Fruit fly (Drosophila melanogaster) whole organism, wandering third instar larva: Measurements from ENCODE around the gene rasp.

Source experiments
- CrebA ChIP-seq: fragments of 200-800 bp; sonication (Bioruptor generic); optimal IDR thresholded peaks from 2 replicates; lab custom pipeline; 2016; ENCODE audit warnings: missing biosample characterization, mild to moderate bottlenecking, missing genetic modification characterization, borderline replicate concordance
- Hnf4 ChIP-seq: fragments of 200-800 bp; sonication (Bioruptor generic); optimal IDR thresholded peaks from 2 replicates; lab custom pipeline; 2016; ENCODE audit warnings: missing biosample characterization, mild to moderate bottlenecking, missing genetic modification characterization
- Hr78 ChIP-seq: fragments of >200 bp; optimal IDR thresholded peaks from 2 replicates; lab custom pipeline; 2017; ENCODE audit warnings: missing biosample characterization, missing genetic modification characterization
- Jra ChIP-seq: sonication (Bioruptor generic); optimal IDR thresholded peaks from 2 replicates; lab custom pipeline; 2016; ENCODE audit warnings: missing biosample characterization, missing genetic modification characterization
- Vsx2 ChIP-seq: fragments of 200-300, 225-300 bp; sonication (Bioruptor generic); optimal IDR thresholded peaks from 2 replicates; lab custom pipeline; 2018; ENCODE audit warnings: missing biosample characterization, missing genetic modification characterization; ENCODE audit not compliant: partially characterized antibody
- brk ChIP-seq: fragments of 200-800 bp; sonication (Bioruptor generic); optimal IDR thresholded peaks from 2 replicates; lab custom pipeline; 2016; ENCODE audit warnings: missing biosample characterization, mild to moderate bottlenecking, missing genetic modification characterization
- dmrt93B ChIP-seq: fragments of 200-800 bp; sonication (Bioruptor generic); optimal IDR thresholded peaks from 2 replicates; lab custom pipeline; 2018; ENCODE audit warnings: missing biosample characterization, mild to moderate bottlenecking, missing genetic modification characterization
- h ChIP-seq: fragments of 200-800 bp; sonication (Bioruptor generic); optimal IDR thresholded peaks from 3 replicates; lab custom pipeline; 2016; ENCODE audit warnings: missing biosample characterization, mild to moderate bottlenecking, missing genetic modification characterization
- psq ChIP-seq: fragments of 200-800 bp; sonication (Bioruptor generic); optimal IDR thresholded peaks from 3 replicates; lab custom pipeline; 2017; ENCODE audit warnings: missing biosample characterization, mild to moderate bottlenecking, missing genetic modification characterization, moderate library complexity
- usp ChIP-seq: fragments of >200 bp; optimal IDR thresholded peaks from 2 replicates; lab custom pipeline; 2017; ENCODE audit warnings: missing biosample characterization, missing genetic modification characterization
- woc ChIP-seq: sonication (Bioruptor generic); optimal IDR thresholded peaks from 2 replicates; lab custom pipeline; 2016; ENCODE audit warnings: missing biosample characterization, mild to moderate bottlenecking, missing genetic modification characterization

- no peak for TF ChIP-seq Jra (GFP tag; lab: Kevin White, UChicago)
- TF ChIP-seq brk (GFP tag; lab: Kevin White, UChicago): no peak
- TF ChIP-seq Hnf4: peak; percentile 18
- TF ChIP-seq dmrt93B (GFP tag; lab: Kevin White, UChicago): no peak
- TF ChIP-seq woc: no peak
- TF ChIP-seq usp (GFP tag; lab: Kevin White, UChicago): no peak
- TF ChIP-seq Vsx2: no peak
- TF ChIP-seq CrebA (GFP tag; lab: Kevin White, UChicago): no peak
- TF ChIP-seq psq (GFP tag; lab: Kevin White, UChicago): no peak
- no peak for TF ChIP-seq Hr78 (GFP tag; lab: Kevin White, UChicago)
- no peak for TF ChIP-seq h
These were observed 25.3 kb downstream of the rasp start, which contains the start of gene CG14957 for dm6 chr3L:3187263-3187662.
